Fruit fly (Drosophila melanogaster): ENCODE measurements around the gene Apc2.
A peak's percentile ranks its signal among the peaks of the same experiment; 100 is the strongest.

Gene Apc2

dm6 chr3R:24193373-24193879, 29.7 kb downstream of the Apc2 start, which contains the start of the genes SMC6 and CG6204 (continued):
- TF ChIP-seq zen (tag; optimal IDR thresholded peaks at IDR 0.05) (peak; percentile 95), unc-4 (GFP tag; IDR thresholded peaks at IDR 0.05; ENCODE audit: partially characterized antibody) (peak; percentile 52), CG33557 (GFP tag; optimal IDR thresholded peaks at IDR 0.05) (peak; percentile 87), CG14050 (GFP tag; IDR thresholded peaks at IDR 0.05) (peak; percentile 90), wor (GFP tag; IDR thresholded peaks at IDR 0.05) (peak; percentile 88), abd-A (tag; optimal IDR thresholded peaks at IDR 0.05) (no peak), Aef1 (GFP tag; IDR thresholded peaks at IDR 0.05) (peak; percentile 95), CG17912 (GFP tag; optimal IDR thresholded peaks at IDR 0.05) (peak; percentile 82), CG4404 (GFP tag; IDR thresholded peaks at IDR 0.05) (peak; percentile 95), danr (GFP tag; IDR thresholded peaks at IDR 0.05) (peak; percentile 86), CG12155 (GFP tag; optimal IDR thresholded peaks at IDR 0.05) (peak; percentile 92), CG15514 (GFP tag; optimal IDR thresholded peaks at IDR 0.05) (peak; percentile 85), tap (tag; optimal IDR thresholded peaks at IDR 0.05) (peak; percentile 95), wdn (GFP tag; IDR thresholded peaks at IDR 0.05) (peak; percentile 90), run (tag; optimal IDR thresholded peaks at IDR 0.05) (peak; percentile 92), dysf (GFP tag; IDR thresholded peaks at IDR 0.05) (peak; percentile 97), br (optimal IDR thresholded peaks at IDR 0.05) (no peak), Jarid2 (GFP tag; optimal IDR thresholded peaks at IDR 0.05) (no peak), ap (GFP tag; IDR thresholded peaks at IDR 0.05) (peak; percentile 89), CG1603 (tag; optimal IDR thresholded peaks at IDR 0.05) (peak; percentile 94), cato (GFP tag; optimal IDR thresholded peaks at IDR 0.05; ENCODE audit: borderline replicate concordance) (peak; percentile 83), CG43689 (GFP tag; IDR thresholded peaks at IDR 0.05) (peak; percentile 74), stc (GFP tag; IDR thresholded peaks at IDR 0.05) (peak; percentile 95), p53 (GFP tag; optimal IDR thresholded peaks at IDR 0.05) (no peak), CG12744 (GFP tag; optimal IDR thresholded peaks at IDR 0.05) (peak; percentile 80), CG1529 (GFP tag; optimal IDR thresholded peaks at IDR 0.05) (peak; percentile 71), CG15011 (GFP tag; optimal IDR thresholded peaks at IDR 0.05) (peak; percentile 88), Doc2 (GFP tag; IDR thresholded peaks at IDR 0.05) (peak; percentile 89), CG8478 (optimal IDR thresholded peaks at IDR 0.05) (no peak), dm (GFP tag; optimal IDR thresholded peaks at IDR 0.05) (peak; percentile 61), exex (tag; optimal IDR thresholded peaks at IDR 0.05) (peak; percentile 77), CG8944 (GFP tag; optimal IDR thresholded peaks at IDR 0.05) (peak; percentile 70), ato (GFP tag; IDR thresholded peaks at IDR 0.05; ENCODE audit: partially characterized antibody) (no peak), sisA (GFP tag; IDR thresholded peaks at IDR 0.05) (peak; percentile 95), Camta (GFP tag; optimal IDR thresholded peaks at IDR 0.05) (peak; percentile 77), CG9876 (GFP tag; optimal IDR thresholded peaks at IDR 0.05) (peak; percentile 53), CG17186 (GFP tag; optimal IDR thresholded peaks at IDR 0.05) (peak; percentile 51), Gug (GFP tag; IDR thresholded peaks at IDR 0.05) (peak; percentile 92), Vsx1 (GFP tag; optimal IDR thresholded peaks at IDR 0.05) (peak; percentile 89), CG4820 (GFP tag; optimal IDR thresholded peaks at IDR 0.05) (peak; percentile 92), odd (GFP tag; optimal IDR thresholded peaks at IDR 0.05) (peak; percentile 84), CG9609 (GFP tag; optimal IDR thresholded peaks at IDR 0.05) (peak; percentile 80), kah (GFP tag; optimal IDR thresholded peaks at IDR 0.05) (peak; percentile 79), HLH3B (GFP tag; IDR thresholded peaks at IDR 0.05) (peak; percentile 92), pho (GFP tag; optimal IDR thresholded peaks at IDR 0.05) (peak; percentile 89), Dp (GFP tag; optimal IDR thresholded peaks at IDR 0.05) (peak; percentile 69), D19B (GFP tag; optimal IDR thresholded peaks at IDR 0.05) (peak; percentile 84), eyg (GFP tag; optimal IDR thresholded peaks at IDR 0.05) (peak; percentile 52), lilli (GFP tag; optimal IDR thresholded peaks at IDR 0.05) (peak; percentile 95), CG7987 (GFP tag; optimal IDR thresholded peaks at IDR 0.05) (peak; percentile 72), ro (GFP tag; IDR thresholded peaks at IDR 0.05) (peak; percentile 78), her (GFP tag; optimal IDR thresholded peaks at IDR 0.05) (peak; percentile 44)

Data from whole organism, embryonic.